Fruit fly (Drosophila melanogaster) whole organism, prepupa: ENCODE results near the gene CheA84a.

Source experiments
- CG10631 ChIP-seq: fragments of 200-800 bp; sonication (Bioruptor generic); optimal IDR thresholded peaks from 2 replicates; lab custom pipeline; 2016; ENCODE audit warnings: missing biosample characterization, missing genetic modification characterization
- CG11762 ChIP-seq: fragments of 200-800 bp; sonication (Bioruptor generic); optimal IDR thresholded peaks from 3 replicates; lab custom pipeline; 2016; ENCODE audit warnings: missing biosample characterization, missing genetic modification characterization; ENCODE audit not compliant: insufficient read depth
- CG15336 ChIP-seq: fragments of 200-800 bp; sonication (Bioruptor generic); IDR thresholded peaks from 2 replicates; pipeline ENCODE4 v1.3.6; 2022; ENCODE audit warnings: missing biosample characterization, missing genetic modification characterization
- CG34406 ChIP-seq: fragments of 200-800 bp; sonication (Bioruptor generic); optimal IDR thresholded peaks from 3 replicates; lab custom pipeline; 2016; ENCODE audit warnings: missing biosample characterization, missing genetic modification characterization
- CG3919 ChIP-seq: fragments of 200-800 bp; sonication (Bioruptor generic); optimal IDR thresholded peaks from 3 replicates; lab custom pipeline; 2016; ENCODE audit warnings: missing biosample characterization, missing genetic modification characterization
- CG6792 ChIP-seq: fragments of 200-800 bp; sonication (Bioruptor generic); optimal IDR thresholded peaks from 3 replicates; lab custom pipeline; 2016; ENCODE audit warnings: missing biosample characterization, missing genetic modification characterization
- Eip75B ChIP-seq: fragments of 200-800 bp; sonication (Bioruptor generic); optimal IDR thresholded peaks from 3 replicates; lab custom pipeline; 2016; ENCODE audit warnings: missing biosample characterization, missing genetic modification characterization
- Hr39 ChIP-seq: fragments of 200-800 bp; sonication (Bioruptor generic); optimal IDR thresholded peaks from 2 replicates; lab custom pipeline; 2016; ENCODE audit warnings: missing biosample characterization, missing genetic modification characterization
- Hr4 ChIP-seq: fragments of 200-800 bp; sonication (Bioruptor generic); optimal IDR thresholded peaks from 3 replicates; lab custom pipeline; 2016; ENCODE audit warnings: missing biosample characterization, missing genetic modification characterization
- fd85E ChIP-seq: fragments of 200-800 bp; sonication (Bioruptor generic); optimal IDR thresholded peaks from 3 replicates; lab custom pipeline; 2016; ENCODE audit warnings: missing biosample characterization, missing genetic modification characterization
- svp ChIP-seq: fragments of 200-800 bp; sonication (Bioruptor generic); peaks from one replicate; lab custom pipeline; 2016; ENCODE audit warnings: missing biosample characterization, missing genetic modification characterization
- topi ChIP-seq: fragments of 200-800 bp; sonication (Bioruptor generic); optimal IDR thresholded peaks from 3 replicates; lab custom pipeline; 2016; ENCODE audit warnings: missing biosample characterization, missing genetic modification characterization

dm6 chr3R:8227344-8227743 is 22.7 kb upstream of the CheA84a start:
- no peak for TF ChIP-seq fd85E (GFP tag; lab: Kevin White, UChicago)
- no peak for TF ChIP-seq Hr39
- TF ChIP-seq Hr4 (GFP tag; lab: Kevin White, UChicago) = no peak
- no peak for TF ChIP-seq Eip75B (GFP tag; lab: Kevin White, UChicago)
- TF ChIP-seq CG34406 (GFP tag; lab: Kevin White, UChicago) = no peak
- TF ChIP-seq CG15336 (GFP tag; lab: Robert Waterston, UW) = no peak
- TF ChIP-seq CG3919 (GFP tag; lab: Kevin White, UChicago) = no peak
- TF ChIP-seq CG6792 (GFP tag; lab: Kevin White, UChicago) = no peak
- TF ChIP-seq CG11762 (GFP tag; lab: Kevin White, UChicago) = no peak
- TF ChIP-seq svp (GFP tag; lab: Kevin White, UChicago) = peak; percentile 63
- TF ChIP-seq CG10631 = no peak
- TF ChIP-seq topi (GFP tag; lab: Kevin White, UChicago) = no peak
